Fruit fly (Drosophila melanogaster): Measurements from ENCODE around the gene CG9396.
A peak's percentile ranks its signal among the peaks of the same experiment; 100 is the strongest.

DNA sequence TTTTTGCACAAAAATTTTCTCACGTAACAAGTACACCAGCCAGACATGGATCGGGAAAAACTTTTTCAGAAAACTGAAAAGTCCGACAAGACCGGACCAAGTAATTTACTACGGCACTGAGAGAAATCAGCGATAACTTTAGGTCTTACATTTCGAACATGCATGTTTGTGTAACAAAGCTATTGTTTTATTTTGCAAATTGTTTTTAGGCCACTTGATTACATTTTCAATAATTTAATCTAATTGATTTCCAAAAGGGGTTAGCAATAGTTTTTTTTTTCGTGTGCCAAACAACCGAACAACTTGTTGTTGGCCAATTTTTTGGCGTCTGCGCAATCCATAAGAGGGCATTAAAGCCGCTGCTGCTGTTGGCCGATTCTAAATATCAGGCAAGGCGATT, 41.7 kb upstream of the CG9396 start:
- no peak for TF ChIP-seq ftz-f1 (GFP tag; optimal IDR thresholded peaks at IDR 0.05)
- TF ChIP-seq Med (GFP tag), result peak; percentile 96
- no peak for TF ChIP-seq CG7372 (GFP tag; IDR thresholded peaks at IDR 0.05)
- TF ChIP-seq wdn (GFP tag; IDR thresholded peaks at IDR 0.05), result no peak
- TF ChIP-seq Sox102F (GFP tag; optimal IDR thresholded peaks at IDR 0.05), result peak; percentile 82
- TF ChIP-seq CG6683 (GFP tag; optimal IDR thresholded peaks at IDR 0.05), result peak; percentile 31

All from whole organism, embryonic.